Worm (Caenorhabditis elegans) whole organism, L1 larva: ENCODE results near the gene txt-10.

Source experiments
- C16A3.4 ChIP-seq: fragments of 150-350 bp; optimal IDR thresholded peaks from 2 replicates; lab custom pipeline; 2014; ENCODE audit warnings: missing biosample characterization, missing genetic modification characterization
- Y116A8C.19 ChIP-seq: sonication (generic microtip); optimal IDR thresholded peaks from 2 replicates; lab custom pipeline; 2016; ENCODE audit warnings: missing compliant biosample characterization, missing genetic modification characterization, borderline replicate concordance
- aha-1 ChIP-seq: fragments of 150-350 bp; optimal IDR thresholded peaks from 2 replicates; lab custom pipeline; 2014; ENCODE audit warnings: missing biosample characterization, missing genetic modification characterization
- blmp-1 ChIP-seq: fragments of 150-350 bp; optimal IDR thresholded peaks from 2 replicates; lab custom pipeline; 2014; ENCODE audit warnings: missing biosample characterization, missing genetic modification characterization
- ceh-88 ChIP-seq: fragments of 200-800 bp; sonication (Bioruptor generic); IDR thresholded peaks from 2 replicates; pipeline ENCODE4 v1.3.6; 2022; ENCODE audit warnings: missing genetic modification characterization, missing compliant biosample characterization
- ceh-90 ChIP-seq: sonication (generic microtip); optimal IDR thresholded peaks from 2 replicates; lab custom pipeline; 2016; ENCODE audit warnings: missing genetic modification characterization, missing compliant biosample characterization
- dpl-1 ChIP-seq, 3 experiments: fragments of 150-350 bp in 2 of 3; sonication (generic microtip) in 1 of 3; optimal IDR thresholded peaks; 2 replicates each; lab custom pipeline; 2014 to 2017; ENCODE audit warnings: missing biosample characterization in 3 of 3, missing genetic modification characterization in 3 of 3, missing genetic modification reagents in 3 of 3
- dsc-1 ChIP-seq: sonication (generic microtip); optimal IDR thresholded peaks from 2 replicates; lab custom pipeline; 2016; ENCODE audit warnings: mild to moderate bottlenecking, missing genetic modification characterization, missing compliant biosample characterization
- egl-13 ChIP-seq: sonication (generic microtip); optimal IDR thresholded peaks from 2 replicates; lab custom pipeline; 2016; ENCODE audit warnings: missing genotype, missing genetic modification reagents, missing genetic modification characterization, missing compliant biosample characterization
- egl-27 ChIP-seq, 2 experiments: fragments of 150-350 bp in 1 of 2; sonication (generic microtip); optimal IDR thresholded peaks; 3 replicates each; lab custom pipeline; 2017 to 2018; ENCODE audit warnings: missing biosample characterization in 2 of 2, missing genetic modification characterization in 2 of 2, missing genetic modification reagents in 2 of 2
- elt-3 ChIP-seq, 6 experiments: fragments of 150-350 bp in 1 of 6; sonication (generic microtip); optimal IDR thresholded peaks; 2 replicates each; lab custom pipeline; 2017 to 2018; ENCODE audit warnings: missing biosample characterization in 6 of 6, missing genetic modification characterization in 6 of 6, inconsistent platforms in 1 of 6
- ets-5 ChIP-seq: fragments of 200-800 bp; sonication (Bioruptor generic); IDR thresholded peaks from 2 replicates; pipeline ENCODE4 v1.3.6; 2022; ENCODE audit warnings: missing genetic modification characterization, missing compliant biosample characterization
- fkh-10 ChIP-seq: sonication (generic microtip); optimal IDR thresholded peaks from 2 replicates; lab custom pipeline; 2017; ENCODE audit warnings: missing biosample characterization, missing genetic modification reagents, missing genetic modification characterization
- fkh-4 ChIP-seq: sonication (generic microtip); optimal IDR thresholded peaks from 2 replicates; lab custom pipeline; 2016; ENCODE audit warnings: missing compliant biosample characterization, missing genetic modification characterization, borderline replicate concordance
- fkh-8 ChIP-seq: sonication (generic microtip); optimal IDR thresholded peaks from 2 replicates; lab custom pipeline; 2016; ENCODE audit warnings: mild to moderate bottlenecking, missing genetic modification characterization, missing compliant biosample characterization
- fos-1 ChIP-seq: fragments of 150-350 bp; optimal IDR thresholded peaks from 2 replicates; lab custom pipeline; 2014; ENCODE audit warnings: missing biosample characterization, missing genetic modification characterization
- grh-1 ChIP-seq: fragments of 200-800 bp; sonication (Bioruptor generic); IDR thresholded peaks from 2 replicates; pipeline ENCODE4 v1.3.6; 2022; ENCODE audit warnings: missing genetic modification reagents, missing genetic modification characterization, missing compliant biosample characterization
- hlh-4 ChIP-seq: sonication (generic microtip); optimal IDR thresholded peaks from 2 replicates; lab custom pipeline; 2016; ENCODE audit warnings: mild to moderate bottlenecking, missing genetic modification characterization, missing compliant biosample characterization
- irx-1 ChIP-seq: sonication (generic microtip); optimal IDR thresholded peaks from 2 replicates; lab custom pipeline; 2016; ENCODE audit warnings: missing genetic modification characterization, missing compliant biosample characterization
- isw-1 ChIP-seq: fragments of 200-800 bp; sonication (Bioruptor generic); IDR thresholded peaks from 2 replicates; pipeline ENCODE4 v1.3.6; 2022; ENCODE audit warnings: missing genetic modification characterization, missing compliant biosample characterization
- jun-1 ChIP-seq: fragments of 150-350 bp; optimal IDR thresholded peaks from 2 replicates; lab custom pipeline; 2014; ENCODE audit warnings: missing biosample characterization, missing genetic modification reagents, missing genetic modification characterization
- lin-14 ChIP-seq: fragments of 200-800 bp; sonication (Bioruptor generic); optimal IDR thresholded peaks from 2 replicates; lab custom pipeline; 2018; ENCODE audit warnings: mild to moderate bottlenecking, missing genetic modification characterization, moderate library complexity, missing compliant biosample characterization
- lin-15B ChIP-seq: fragments of 150-350 bp; sonication (generic microtip); optimal IDR thresholded peaks from 3 replicates; lab custom pipeline; 2014; ENCODE audit warnings: missing biosample characterization, missing genetic modification characterization
- lin-35 ChIP-seq, 2 experiments: fragments of 150-350 bp; optimal IDR thresholded peaks; 2 replicates each; lab custom pipeline; 2014; ENCODE audit warnings: missing biosample characterization in 2 of 2, missing genetic modification characterization in 2 of 2, missing genetic modification reagents in 2 of 2
- mab-9 ChIP-seq: fragments of 200-800 bp; sonication (Bioruptor generic); IDR thresholded peaks from 2 replicates; pipeline ENCODE4 v1.3.6; 2022; ENCODE audit warnings: missing genetic modification reagents, missing genetic modification characterization, missing compliant biosample characterization
- mef-2 ChIP-seq: fragments of 150-350 bp; optimal IDR thresholded peaks from 2 replicates; lab custom pipeline; 2014; ENCODE audit warnings: missing biosample characterization, missing genetic modification characterization
- mep-1 ChIP-seq: fragments of 150-350 bp; optimal IDR thresholded peaks from 2 replicates; lab custom pipeline; 2014; ENCODE audit warnings: missing biosample characterization, missing genetic modification characterization
- nhr-11 ChIP-seq: fragments of 150-350 bp; optimal IDR thresholded peaks from 2 replicates; lab custom pipeline; 2014; ENCODE audit warnings: missing biosample characterization, missing genetic modification characterization
- nhr-19 ChIP-seq: fragments of 200-800 bp; sonication (Bioruptor generic); conservative IDR thresholded peaks from 2 replicates; pipeline ENCODE4 v1.3.6; 2022; ENCODE audit warnings: missing genetic modification characterization, missing compliant biosample characterization
- nhr-20 ChIP-seq: sonication (generic microtip); optimal IDR thresholded peaks from 2 replicates; lab custom pipeline; 2016; ENCODE audit warnings: mild to moderate bottlenecking, missing genetic modification characterization, missing compliant biosample characterization
- nhr-47 ChIP-seq: sonication (generic microtip); optimal IDR thresholded peaks from 2 replicates; lab custom pipeline; 2016; ENCODE audit warnings: mild to moderate bottlenecking, missing genetic modification characterization, moderate library complexity, missing compliant biosample characterization
- nhr-71 ChIP-seq: sonication (generic microtip); optimal IDR thresholded peaks from 2 replicates; lab custom pipeline; 2016; ENCODE audit warnings: mild to moderate bottlenecking, missing genetic modification characterization, moderate library complexity, missing compliant biosample characterization
- nhr-76 ChIP-seq: sonication (generic microtip); optimal IDR thresholded peaks from 2 replicates; lab custom pipeline; 2017; ENCODE audit warnings: missing biosample characterization, missing genetic modification characterization
- nhr-77 ChIP-seq: fragments of 150-350 bp; optimal IDR thresholded peaks from 2 replicates; lab custom pipeline; 2014; ENCODE audit warnings: missing biosample characterization, missing genetic modification characterization
- nhr-84 ChIP-seq: sonication (generic microtip); optimal IDR thresholded peaks from 2 replicates; lab custom pipeline; 2017; ENCODE audit warnings: missing biosample characterization, missing genetic modification characterization
- nhr-85 ChIP-seq: sonication (generic microtip); peaks from one replicate; lab custom pipeline; 2016; ENCODE audit warnings: missing genetic modification characterization, inconsistent platforms, missing compliant biosample characterization
- nhr-90 ChIP-seq: sonication (generic microtip); optimal IDR thresholded peaks from 2 replicates; lab custom pipeline; 2016; ENCODE audit warnings: mild to moderate bottlenecking, missing genetic modification characterization, missing compliant biosample characterization; ENCODE audit not compliant: poor library complexity
- pqm-1 ChIP-seq: sonication (generic microtip); optimal IDR thresholded peaks from 3 replicates; lab custom pipeline; 2017; ENCODE audit warnings: missing biosample characterization, missing genetic modification characterization
- rnt-1 ChIP-seq: sonication (generic microtip); optimal IDR thresholded peaks from 2 replicates; lab custom pipeline; 2016; ENCODE audit warnings: mild to moderate bottlenecking, missing genetic modification characterization, moderate library complexity, missing compliant biosample characterization
- snpc-4 ChIP-seq: fragments of 150-350 bp; optimal IDR thresholded peaks from 2 replicates; lab custom pipeline; 2014; ENCODE audit warnings: missing biosample characterization, missing genetic modification characterization
- snu-23 ChIP-seq: sonication (generic microtip); optimal IDR thresholded peaks from 2 replicates; lab custom pipeline; 2016; ENCODE audit warnings: missing genetic modification characterization, missing compliant biosample characterization
- swsn-7 ChIP-seq: sonication (generic microtip); optimal IDR thresholded peaks from 2 replicates; lab custom pipeline; 2016; ENCODE audit warnings: missing genetic modification characterization, missing compliant biosample characterization
- tlp-1 ChIP-seq: fragments of 150-350 bp; optimal IDR thresholded peaks from 2 replicates; lab custom pipeline; 2014; ENCODE audit warnings: missing biosample characterization, missing genetic modification characterization
- unc-130 ChIP-seq: fragments of 150-350 bp; optimal IDR thresholded peaks from 2 replicates; lab custom pipeline; 2017; ENCODE audit warnings: missing biosample characterization, missing genetic modification characterization, inconsistent platforms
- unc-30 ChIP-seq: sonication (generic microtip); optimal IDR thresholded peaks from 2 replicates; lab custom pipeline; 2017; ENCODE audit warnings: missing biosample characterization, missing genetic modification characterization
- unc-86 ChIP-seq: sonication (generic microtip); optimal IDR thresholded peaks from 2 replicates; lab custom pipeline; 2016; ENCODE audit warnings: missing genetic modification characterization, missing compliant biosample characterization
- vab-15 ChIP-seq: sonication (generic microtip); optimal IDR thresholded peaks from 2 replicates; lab custom pipeline; 2017; ENCODE audit warnings: missing genotype, mild to moderate bottlenecking, missing genetic modification characterization, missing compliant biosample characterization
- xbp-1 ChIP-seq: sonication (generic microtip); optimal IDR thresholded peaks from 2 replicates; lab custom pipeline; 2016; ENCODE audit warnings: missing genetic modification characterization, missing compliant biosample characterization
- zag-1 ChIP-seq: fragments of 150-350 bp; optimal IDR thresholded peaks from 2 replicates; lab custom pipeline; 2014; ENCODE audit warnings: missing biosample characterization, missing genetic modification characterization
- zip-4 ChIP-seq: fragments of 200-800 bp; sonication (Bioruptor generic); optimal IDR thresholded peaks from 2 replicates; lab custom pipeline; 2018; ENCODE audit warnings: mild to moderate bottlenecking, missing genetic modification characterization, moderate library complexity, missing compliant biosample characterization
- ztf-11 ChIP-seq, 2 experiments: sonication (generic microtip); optimal IDR thresholded peaks; 2 replicates each; lab custom pipeline; 2016 to 2017; ENCODE audit warnings: missing genetic modification characterization in 2 of 2, missing biosample characterization in 1 of 2, missing compliant biosample characterization in 1 of 2
- ztf-4 ChIP-seq: fragments of 150-350 bp; optimal IDR thresholded peaks from 2 replicates; lab custom pipeline; 2014; ENCODE audit warnings: missing biosample characterization, missing genetic modification characterization

Gene txt-10

DNA sequence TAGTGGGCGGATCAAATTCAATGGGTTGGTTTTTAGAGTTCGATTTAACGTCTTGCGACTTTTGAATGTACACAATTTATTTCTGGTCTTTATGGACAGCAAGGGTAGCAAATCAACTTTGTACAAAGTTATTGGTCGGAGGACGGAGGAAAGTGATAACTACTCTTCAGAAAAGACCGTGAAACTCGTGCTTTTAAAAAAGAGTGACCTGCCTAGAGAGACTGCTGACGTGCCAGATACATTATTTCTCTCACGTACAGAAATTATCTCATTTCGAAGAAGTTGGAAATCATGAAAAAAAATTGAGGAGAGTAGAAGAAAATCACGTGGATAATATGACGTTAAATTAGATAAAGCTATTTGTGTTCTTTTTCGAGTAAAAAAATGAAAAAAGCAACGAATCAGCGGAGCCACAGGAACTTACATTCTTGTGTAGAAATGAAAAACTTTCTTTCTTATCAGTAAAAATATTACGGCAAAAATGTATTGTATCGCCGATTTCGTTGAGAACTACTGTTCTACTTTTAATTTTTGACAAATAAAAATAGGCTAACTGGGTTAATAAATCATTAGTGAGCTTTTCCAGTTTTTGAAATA is 3.6 kb upstream of the txt-10 start, which contains the start of gene ppm-1.A (continued):
- no peak for TF ChIP-seq C16A3.4 (tag; lab: Kevin White, UChicago)
- TF ChIP-seq nhr-20 = peak; percentile 70
- TF ChIP-seq rnt-1 (tag; lab: Kevin White, UChicago) = peak; percentile 1
- no peak for TF ChIP-seq fkh-4
- no peak for TF ChIP-seq unc-30
- TF ChIP-seq lin-35 (GFP tag; optimal IDR thresholded peaks at IDR 0.05; lab: Kevin White, UChicago) = peak in 1 of 2 experiments; percentile 44
- no peak for TF ChIP-seq xbp-1 (tag; lab: Kevin White, UChicago)

DNA sequence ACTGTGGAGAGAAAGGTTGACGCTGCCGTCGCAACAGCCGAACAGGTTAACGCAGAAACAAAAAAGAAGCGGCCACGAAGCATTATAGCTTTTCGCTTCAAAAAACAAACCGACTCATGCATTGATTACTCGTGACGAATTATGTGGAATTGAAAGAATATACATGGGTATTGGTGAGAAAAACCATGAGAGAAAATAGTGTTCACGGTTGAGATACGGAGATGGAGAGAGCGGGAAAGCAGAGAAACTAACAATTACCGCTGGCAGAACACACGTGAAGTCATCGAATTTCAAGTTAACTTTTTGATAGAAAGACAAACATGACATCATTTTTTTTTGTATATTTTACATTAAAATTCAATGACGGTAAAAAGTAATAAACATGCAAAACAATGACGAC is 2.7 kb upstream of the txt-10 start:
- TF ChIP-seq jun-1 (tag; lab: Kevin White, UChicago) (no peak), nhr-90 (tag; lab: Kevin White, UChicago) (peak; percentile 24), hlh-4 (tag; lab: Kevin White, UChicago) (no peak), zag-1 (tag; lab: Kevin White, UChicago) (no peak), aha-1 (tag; lab: Kevin White, UChicago) (no peak), swsn-7 (no peak), nhr-85 (no peak), dsc-1 (no peak), nhr-47 (tag; lab: Kevin White, UChicago) (no peak), zip-4 (GFP tag; lab: Kevin White, UChicago) (no peak), nhr-77 (tag; lab: Kevin White, UChicago) (no peak), fkh-8 (tag; lab: Kevin White, UChicago) (peak; percentile 50), unc-86 (tag; lab: Kevin White, UChicago) (no peak), unc-130 (tag; lab: Kevin White, UChicago) (no peak), blmp-1 (tag; lab: Kevin White, UChicago) (peak; percentile 44), irx-1 (tag; lab: Kevin White, UChicago) (no peak), pqm-1 (no peak), nhr-11 (no peak), lin-15B (tag; lab: Kevin White, UChicago) (no peak), mab-9 (GFP tag; lab: Robert Waterston, UW) (no peak), nhr-71 (tag; lab: Kevin White, UChicago) (peak; percentile 63), nhr-20 (peak; percentile 53), snu-23 (GFP tag; lab: Kevin White, UChicago) (peak; percentile 45), mef-2 (no peak), ceh-90 (tag; lab: Kevin White, UChicago) (no peak), nhr-84 (tag; lab: Kevin White, UChicago) (no peak), tlp-1 (tag; lab: Kevin White, UChicago) (no peak), C16A3.4 (tag; lab: Kevin White, UChicago) (no peak), ztf-4 (tag; lab: Kevin White, UChicago) (no peak), nhr-76 (tag; lab: Kevin White, UChicago) (no peak), nhr-19 (GFP tag; lab: Robert Waterston, UW) (no peak), fos-1 (tag; lab: Kevin White, UChicago) (no peak), isw-1 (GFP tag; lab: Robert Waterston, UW) (no peak), ets-5 (GFP tag; lab: Robert Waterston, UW) (no peak), lin-14 (GFP tag; lab: Kevin White, UChicago) (peak; percentile 62), vab-15 (tag; lab: Kevin White, UChicago) (no peak), lin-35 (GFP tag; optimal IDR thresholded peaks at IDR 0.05; lab: Kevin White, UChicago) (peak; percentile 7 to 56), egl-27 (tag; optimal IDR thresholded peaks at IDR 0.05; lab: Kevin White, UChicago) (no peak), egl-13 (tag; lab: Kevin White, UChicago) (no peak), elt-3 (tag; optimal IDR thresholded peaks at IDR 0.05; lab: Kevin White, UChicago) (peak in 1 of 6 experiments; percentile 17), grh-1 (no peak), ceh-88 (GFP tag; lab: Robert Waterston, UW) (no peak), dpl-1 (GFP tag; optimal IDR thresholded peaks at IDR 0.05; lab: Kevin White, UChicago) (peak in 2 of 3 experiments; percentile 14 to 35), ztf-11 (tag; optimal IDR thresholded peaks at IDR 0.05; lab: Kevin White, UChicago) (no peak), fkh-10 (no peak), mep-1 (peak; percentile 42), snpc-4 (no peak), Y116A8C.19 (tag; lab: Kevin White, UChicago) (no peak)
